Fruit fly (Drosophila melanogaster) whole organism: Measurements from ENCODE around the gene CG33725.
A peak's percentile ranks its signal among the peaks of the same experiment; 100 is the strongest.

Experiments used
- CG8478 ChIP-seq: fragments of >200 bp; optimal IDR thresholded peaks from 2 replicates; lab custom pipeline; 2018; ENCODE audit warnings: inconsistent platforms
- Dll ChIP-seq: fragments of >200 bp; optimal IDR thresholded peaks from 2 replicates; lab custom pipeline; 2017
- EcR ChIP-seq, 2 experiments: fragments of >200 bp; optimal IDR thresholded peaks; 2 replicates each; lab custom pipeline; 2017; ENCODE audit warnings: missing biosample characterization in 2 of 2, missing genetic modification characterization in 2 of 2, missing genetic modification reagents in 2 of 2
- pan ChIP-seq: fragments of >200 bp; optimal IDR thresholded peaks from 2 replicates; lab custom pipeline; 2017
- psq ChIP-seq: fragments of >200 bp; optimal IDR thresholded peaks from 2 replicates; lab custom pipeline; 2017
- usp ChIP-seq: fragments of >200 bp; optimal IDR thresholded peaks from 2 replicates; lab custom pipeline; 2017; ENCODE audit warnings: missing biosample characterization, missing genetic modification characterization, mixed read lengths

Gene CG33725

DNA sequence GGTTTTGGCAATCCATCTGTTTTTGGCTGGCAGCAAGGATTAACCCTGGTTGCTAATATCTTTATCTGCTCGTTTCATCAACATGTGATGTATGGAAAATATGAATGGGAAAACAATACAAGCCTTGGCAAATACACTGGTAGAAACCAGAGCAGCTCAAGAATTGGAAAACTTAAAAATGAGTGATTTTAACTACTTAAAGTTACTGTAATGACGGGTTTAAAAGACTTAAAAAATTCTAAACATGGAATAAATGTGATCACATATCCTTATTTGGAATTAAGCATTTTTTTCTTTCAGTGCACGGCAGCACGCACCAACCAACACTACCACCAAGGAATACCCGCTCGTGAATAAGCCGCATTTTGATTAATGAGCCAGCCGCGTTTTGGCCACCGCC is 17.2 kb upstream of the CG33725 start:
- no peak for TF ChIP-seq EcR (GFP tag; optimal IDR thresholded peaks at IDR 0.05; lab: Kevin White, UChicago)
- no peak for TF ChIP-seq Dll (lab: Kevin White, UChicago)
- TF ChIP-seq usp (GFP tag; lab: Kevin White, UChicago) = no peak
- TF ChIP-seq pan = no peak
- TF ChIP-seq psq (lab: Kevin White, UChicago) = no peak
- TF ChIP-seq CG8478 (lab: Kevin White, UChicago) = no peak

dm6 chr3L:12468016-12468415 is 14.4 kb upstream of the CG33725 start, which contains the start of gene eyg:
eyg (minus strand) TSS chr3L:12468021.
- TF ChIP-seq CG8478 (lab: Kevin White, UChicago) = peak; percentile 94
- TF ChIP-seq EcR (GFP tag; optimal IDR thresholded peaks at IDR 0.05; lab: Kevin White, UChicago) = no peak
- peak; percentile 34 for TF ChIP-seq Dll (lab: Kevin White, UChicago)
- no peak for TF ChIP-seq psq (lab: Kevin White, UChicago)
- TF ChIP-seq usp (GFP tag; lab: Kevin White, UChicago) = no peak
- no peak for TF ChIP-seq pan

DNA sequence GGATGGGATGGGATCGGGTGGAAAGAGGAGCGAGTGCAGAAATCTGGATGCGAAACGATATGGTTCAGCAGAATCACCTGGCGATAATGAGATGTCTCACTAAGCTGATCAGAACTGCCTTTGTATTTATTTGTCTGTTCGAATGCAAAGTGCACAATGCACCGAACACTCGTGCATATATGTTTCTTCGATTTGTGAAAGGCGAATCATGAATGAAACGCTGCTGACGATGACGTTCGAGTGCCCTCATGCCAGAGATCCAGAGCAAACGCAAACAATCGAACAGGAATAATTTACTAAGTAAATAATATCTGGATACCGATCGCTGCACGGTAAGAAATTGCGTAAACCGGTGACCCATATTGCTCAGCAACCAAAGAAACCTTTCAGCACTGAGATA is 12.7 kb upstream of the CG33725 start, which contains the start of gene CG32102:
TSS of gene CG32102 (minus strand) at position 101 of the 400 bp plus-strand sequence.
- TF ChIP-seq psq (lab: Kevin White, UChicago) (no peak), usp (GFP tag; lab: Kevin White, UChicago) (no peak), CG8478 (lab: Kevin White, UChicago) (no peak), EcR (GFP tag; optimal IDR thresholded peaks at IDR 0.05; lab: Kevin White, UChicago) (no peak)

DNA sequence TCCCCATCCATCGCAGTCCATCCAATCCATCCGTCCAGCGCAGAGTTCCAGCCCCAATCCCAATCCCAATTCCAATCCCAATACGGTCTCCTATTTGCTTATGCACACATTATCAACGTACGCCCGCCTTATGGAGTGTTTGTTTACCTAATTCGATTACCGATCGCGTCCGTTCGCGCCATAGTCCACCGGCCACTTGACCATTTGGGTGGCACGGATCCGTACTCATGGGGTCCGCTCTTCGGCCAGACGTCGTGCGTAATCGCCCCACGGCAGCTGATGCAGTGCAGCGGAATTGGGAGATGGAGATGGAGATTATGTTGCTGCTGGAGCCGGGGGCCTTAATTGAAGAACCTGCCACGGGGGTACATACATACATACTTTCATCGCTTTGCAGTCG is 11.9 kb upstream of the CG33725 start:
- TF ChIP-seq Dll (lab: Kevin White, UChicago) (no peak), usp (GFP tag; lab: Kevin White, UChicago) (no peak), pan (no peak), CG8478 (lab: Kevin White, UChicago) (no peak), EcR (GFP tag; optimal IDR thresholded peaks at IDR 0.05; lab: Kevin White, UChicago) (no peak), psq (lab: Kevin White, UChicago) (no peak)

DNA sequence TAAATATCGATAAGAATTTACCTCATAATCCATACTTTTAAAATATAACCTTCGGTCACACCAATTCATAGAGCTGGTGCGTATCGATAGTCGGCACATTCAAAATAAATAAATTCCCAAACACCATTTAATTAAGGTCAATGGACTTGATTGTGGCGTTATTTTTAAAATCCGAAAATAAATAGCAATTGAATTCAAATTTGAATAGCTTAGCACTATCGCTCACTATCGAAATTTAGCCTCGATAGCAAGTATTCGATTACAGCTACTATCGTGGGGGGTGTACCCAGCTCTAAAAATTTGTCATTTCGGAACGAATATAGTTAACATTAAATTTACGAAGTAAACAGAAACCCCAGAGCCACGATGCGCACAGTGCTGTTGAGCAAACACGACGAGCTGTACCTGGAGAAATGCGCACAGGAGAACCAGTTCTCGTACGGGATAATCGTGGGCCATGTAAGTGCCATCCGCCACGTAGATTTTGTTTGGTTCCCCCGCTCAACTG is 10.9 kb upstream of the CG33725 start, which contains the start of gene CG10616:
TSS of gene CG10616 (plus strand) at position 258 of the 508 bp plus-strand sequence.
- peak; percentile 51 for TF ChIP-seq psq (lab: Kevin White, UChicago)
- TF ChIP-seq EcR (GFP tag; optimal IDR thresholded peaks at IDR 0.05; lab: Kevin White, UChicago) = no peak

dm6 chr3L:12478229-12478628 is 4.2 kb upstream of the CG33725 start:
- TF ChIP-seq psq (lab: Kevin White, UChicago) = no peak
- TF ChIP-seq EcR (GFP tag; optimal IDR thresholded peaks at IDR 0.05; lab: Kevin White, UChicago) = no peak
- no peak for TF ChIP-seq usp (GFP tag; lab: Kevin White, UChicago)
- TF ChIP-seq Dll (lab: Kevin White, UChicago) = no peak
- TF ChIP-seq CG8478 (lab: Kevin White, UChicago) = no peak
- TF ChIP-seq pan = no peak

- TF ChIP-seq Dll (lab: Kevin White, UChicago) (no peak), psq (lab: Kevin White, UChicago) (no peak), pan (no peak), usp (GFP tag; lab: Kevin White, UChicago) (no peak), CG8478 (lab: Kevin White, UChicago) (no peak), EcR (GFP tag; optimal IDR thresholded peaks at IDR 0.05; lab: Kevin White, UChicago) (no peak)
These were observed 508 bp downstream of the CG33725 start for dm6 chr3L:12482917-12483316.

DNA sequence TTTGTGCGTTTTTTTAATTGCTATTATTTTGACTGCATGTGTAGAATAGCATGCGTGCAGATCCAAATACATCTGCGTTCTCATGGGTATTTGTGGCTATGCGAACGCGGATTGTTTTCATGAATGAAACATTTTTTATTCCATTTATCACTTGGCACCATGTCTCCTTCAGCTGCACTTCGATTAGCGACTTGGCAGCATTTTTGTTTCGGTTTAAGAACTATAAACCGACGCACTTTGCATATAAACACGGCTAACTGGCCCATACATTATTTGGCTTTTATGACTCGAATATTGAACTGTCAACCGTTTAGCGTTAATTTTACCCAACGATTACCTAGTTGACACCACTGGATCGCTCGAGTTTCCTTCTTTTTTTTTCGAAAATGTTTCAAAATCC is 2.1 kb downstream of the CG33725 start:
- TF ChIP-seq EcR (GFP tag; optimal IDR thresholded peaks at IDR 0.05; lab: Kevin White, UChicago) (no peak), pan (no peak), usp (GFP tag; lab: Kevin White, UChicago) (no peak), Dll (lab: Kevin White, UChicago) (no peak), CG8478 (lab: Kevin White, UChicago) (no peak), psq (lab: Kevin White, UChicago) (no peak)

- TF ChIP-seq usp (GFP tag; lab: Kevin White, UChicago) (no peak), CG8478 (lab: Kevin White, UChicago) (no peak)
These were observed 2.5 kb downstream of the CG33725 start, which contains the start of gene CG10663 for dm6 chr3L:12484948-12485347. CG10663 (minus strand) TSS chr3L:12485035.

dm6 chr3L:12486175-12486574 is 3.8 kb downstream of the CG33725 start:
- no peak for TF ChIP-seq psq (lab: Kevin White, UChicago)
- no peak for TF ChIP-seq EcR (GFP tag; optimal IDR thresholded peaks at IDR 0.05; lab: Kevin White, UChicago)
- no peak for TF ChIP-seq CG8478 (lab: Kevin White, UChicago)
- TF ChIP-seq Dll (lab: Kevin White, UChicago) = no peak
- TF ChIP-seq usp (GFP tag; lab: Kevin White, UChicago) = no peak
- no peak for TF ChIP-seq pan

- TF ChIP-seq EcR (GFP tag; optimal IDR thresholded peaks at IDR 0.05; lab: Kevin White, UChicago) = peak in 1 of 2 experiments; percentile 16
- peak; percentile 98 for TF ChIP-seq Dll (lab: Kevin White, UChicago)
- TF ChIP-seq psq (lab: Kevin White, UChicago) = no peak
These were observed 7.5 kb downstream of the CG33725 start for dm6 chr3L:12489952-12490351.

dm6 chr3L:12490418-12491035 is 8.1 kb downstream of the CG33725 start, which contains the start of gene CG10660:
CG10660 (minus strand) TSS chr3L:12490676.
- no peak for TF ChIP-seq CG8478 (lab: Kevin White, UChicago)
- TF ChIP-seq usp (GFP tag; lab: Kevin White, UChicago) = no peak
- TF ChIP-seq psq (lab: Kevin White, UChicago) = no peak
- TF ChIP-seq EcR (GFP tag; optimal IDR thresholded peaks at IDR 0.05; lab: Kevin White, UChicago) = no peak
- no peak for TF ChIP-seq pan
- no peak for TF ChIP-seq Dll (lab: Kevin White, UChicago)
